Fruit fly (Drosophila melanogaster) whole organism, embryonic: ENCODE data around the gene Alp10.

ENCODE experiments used
- Ada2b ChIP-seq: fragments of 200-800 bp; sonication (Bioruptor generic); IDR thresholded peaks from 2 replicates; pipeline ENCODE4 v1.3.6; 2022; ENCODE audit warnings: missing biosample characterization, missing genetic modification characterization
- Bteb2 ChIP-seq: fragments of 200-800 bp; sonication (Bioruptor generic); optimal IDR thresholded peaks from 2 replicates; lab custom pipeline; 2016; ENCODE audit warnings: missing biosample characterization, missing genetic modification characterization
- CG10147 ChIP-seq: fragments of 200-800 bp; sonication (Bioruptor generic); optimal IDR thresholded peaks from 2 replicates; lab custom pipeline; 2019; ENCODE audit warnings: missing biosample characterization, mild to moderate bottlenecking, missing genetic modification characterization, moderate library complexity
- CG10267 ChIP-seq: fragments of 200-800 bp; sonication (Bioruptor generic); optimal IDR thresholded peaks from 2 replicates; lab custom pipeline; 2018; ENCODE audit warnings: missing biosample characterization, mild to moderate bottlenecking, missing genetic modification characterization, moderate library complexity
- CG10321 ChIP-seq: fragments of 200-800 bp; sonication (Bioruptor generic); IDR thresholded peaks from 2 replicates; pipeline ENCODE4 v1.3.6; 2022; ENCODE audit warnings: missing biosample characterization, missing genetic modification characterization
- CG10366 ChIP-seq: fragments of 200-800 bp; sonication (Bioruptor generic); IDR thresholded peaks from 2 replicates; pipeline ENCODE4 v1.3.6; 2022; ENCODE audit warnings: missing biosample characterization, missing genetic modification characterization
- CG11247 ChIP-seq: fragments of 200-800 bp; sonication (Bioruptor generic); IDR thresholded peaks from 2 replicates; pipeline ENCODE4 v1.3.6; 2022; ENCODE audit warnings: missing biosample characterization, missing genetic modification characterization
- CG12104 ChIP-seq: fragments of 200-800 bp; sonication (Bioruptor generic); optimal IDR thresholded peaks from 3 replicates; lab custom pipeline; 2016; ENCODE audit warnings: missing biosample characterization, missing genetic modification characterization
- CG14050 ChIP-seq: fragments of 200-800 bp; sonication (Bioruptor generic); IDR thresholded peaks from 3 replicates; pipeline ENCODE4 v1.3.6; 2022; ENCODE audit warnings: missing biosample characterization, missing genetic modification characterization
- CG2678 ChIP-seq: fragments of 200-800 bp; sonication (Bioruptor generic); optimal IDR thresholded peaks from 3 replicates; lab custom pipeline; 2019; ENCODE audit warnings: missing biosample characterization, mild to moderate bottlenecking, missing genetic modification characterization, moderate library complexity
- CG30403 ChIP-seq: fragments of 200-800 bp; sonication (Bioruptor generic); optimal IDR thresholded peaks from 3 replicates; lab custom pipeline; 2016; ENCODE audit warnings: missing biosample characterization, missing genetic modification characterization
- CG31365 ChIP-seq: fragments of 200-800 bp; sonication (Bioruptor generic); optimal IDR thresholded peaks from 2 replicates; lab custom pipeline; 2018; ENCODE audit warnings: missing biosample characterization, mild to moderate bottlenecking, missing genetic modification characterization
- CG6254 ChIP-seq: fragments of 200-800 bp; sonication (Bioruptor generic); optimal IDR thresholded peaks from 3 replicates; lab custom pipeline; 2017; ENCODE audit warnings: mild to moderate bottlenecking, missing biosample characterization, missing genetic modification reagents, missing genetic modification characterization
- CG6683 ChIP-seq: fragments of 200-800 bp; sonication (Bioruptor generic); optimal IDR thresholded peaks from 2 replicates; lab custom pipeline; 2017; ENCODE audit warnings: missing biosample characterization, mild to moderate bottlenecking, missing genetic modification characterization, missing genetic modification reagents
- Camta ChIP-seq: fragments of 200-800 bp; sonication (Bioruptor generic); optimal IDR thresholded peaks from 2 replicates; lab custom pipeline; 2016; ENCODE audit warnings: missing biosample characterization, missing genetic modification characterization
- Dip3 ChIP-seq: fragments of 200-800 bp; sonication (Bioruptor generic); optimal IDR thresholded peaks from 3 replicates; lab custom pipeline; 2016; ENCODE audit warnings: missing biosample characterization, missing genetic modification characterization
- HHEX ChIP-seq: fragments of 200-800 bp; sonication (Bioruptor generic); optimal IDR thresholded peaks from 3 replicates; lab custom pipeline; 2017; ENCODE audit warnings: missing biosample characterization, mild to moderate bottlenecking, missing genetic modification characterization, missing genetic modification reagents
- Hsf ChIP-seq: fragments of 200-800 bp; sonication (Bioruptor generic); optimal IDR thresholded peaks from 3 replicates; lab custom pipeline; 2016; ENCODE audit warnings: missing biosample characterization, missing genetic modification characterization
- Kr ChIP-seq: fragments of 200-800 bp; sonication (Bioruptor generic); optimal IDR thresholded peaks from 2 replicates; lab custom pipeline; 2017; ENCODE audit warnings: missing biosample characterization, mild to moderate bottlenecking, missing genetic modification characterization
- NC2α ChIP-seq: fragments of 200-800 bp; sonication (Bioruptor generic); optimal IDR thresholded peaks from 2 replicates; lab custom pipeline; 2016; ENCODE audit warnings: missing biosample characterization, missing genetic modification characterization
- Oli ChIP-seq: fragments of 200-800 bp; sonication (Bioruptor generic); optimal IDR thresholded peaks from 2 replicates; lab custom pipeline; 2018; ENCODE audit warnings: missing biosample characterization, mild to moderate bottlenecking, missing genetic modification characterization, moderate library complexity
- Sry-δ ChIP-seq: fragments of 200-800 bp; sonication (Bioruptor generic); optimal IDR thresholded peaks from 2 replicates; lab custom pipeline; 2016; ENCODE audit warnings: missing biosample characterization, missing genetic modification characterization
- Tbp ChIP-seq: fragments of >200 bp; optimal IDR thresholded peaks from 2 replicates; lab custom pipeline; 2018; ENCODE audit warnings: missing biosample characterization, missing genetic modification characterization
- Xbp1 ChIP-seq: fragments of 200-800 bp; sonication (Bioruptor generic); optimal IDR thresholded peaks from 3 replicates; lab custom pipeline; 2016; ENCODE audit warnings: missing biosample characterization, mild to moderate bottlenecking, missing genetic modification characterization
- al ChIP-seq: fragments of 200-800 bp; sonication (Bioruptor generic); IDR thresholded peaks from 2 replicates; pipeline ENCODE4 v1.3.6; 2022; ENCODE audit warnings: missing biosample characterization, missing genetic modification characterization
- aop ChIP-seq: fragments of 200-800 bp; sonication (Bioruptor generic); IDR thresholded peaks from 2 replicates; pipeline ENCODE4 v1.3.6; 2022; ENCODE audit warnings: missing biosample characterization, missing genetic modification characterization
- ap ChIP-seq: fragments of 200-800 bp; sonication (Bioruptor generic); IDR thresholded peaks from 2 replicates; pipeline ENCODE4 v1.3.6; 2022; ENCODE audit warnings: missing biosample characterization, missing genetic modification characterization
- cas ChIP-seq: fragments of 200-800 bp; sonication (Bioruptor generic); IDR thresholded peaks from 2 replicates; pipeline ENCODE4 v1.3.6; 2022; ENCODE audit warnings: missing biosample characterization, missing genetic modification characterization
- crol ChIP-seq: fragments of 200-800 bp; sonication (Bioruptor generic); IDR thresholded peaks from 2 replicates; pipeline ENCODE4 v1.3.6; 2022; ENCODE audit warnings: missing biosample characterization, missing genetic modification characterization
- crp ChIP-seq, 2 experiments: fragments of 200-800 bp; sonication (Bioruptor generic); optimal IDR thresholded peaks; 2 replicates in 1 of 2; 3 replicates in 1 of 2; lab custom pipeline; 2017; ENCODE audit warnings: missing biosample characterization in 2 of 2, missing genetic modification characterization in 2 of 2, mild to moderate bottlenecking in 1 of 2, moderate library complexity in 1 of 2
- cwo ChIP-seq: fragments of 200-800 bp; sonication (Bioruptor generic); optimal IDR thresholded peaks from 3 replicates; lab custom pipeline; 2017; ENCODE audit warnings: missing biosample characterization, missing genetic modification characterization, mild to moderate bottlenecking, moderate library complexity, missing genetic modification reagents
- emc ChIP-seq: fragments of 200-800 bp; sonication (Bioruptor generic); optimal IDR thresholded peaks from 2 replicates; lab custom pipeline; 2016; ENCODE audit warnings: missing biosample characterization, missing genetic modification characterization
- fd64A ChIP-seq: fragments of 200-800 bp; sonication (Bioruptor generic); optimal IDR thresholded peaks from 3 replicates; lab custom pipeline; 2018; ENCODE audit warnings: missing biosample characterization, mild to moderate bottlenecking, missing genetic modification characterization
- gem ChIP-seq: fragments of 200-800 bp; sonication (Bioruptor generic); optimal IDR thresholded peaks from 2 replicates; lab custom pipeline; 2019; ENCODE audit warnings: missing biosample characterization, mild to moderate bottlenecking, missing genetic modification characterization, moderate library complexity
- jigr1 ChIP-seq: fragments of 200-800 bp; sonication (Bioruptor generic); IDR thresholded peaks from 3 replicates; pipeline ENCODE4 v1.3.6; 2022; ENCODE audit warnings: missing biosample characterization, missing genetic modification characterization
- lbe ChIP-seq: fragments of 200-800 bp; sonication (Bioruptor generic); optimal IDR thresholded peaks from 2 replicates; lab custom pipeline; 2016; ENCODE audit warnings: missing biosample characterization, mild to moderate bottlenecking, missing genetic modification characterization
- nau ChIP-seq: fragments of 200-800 bp; sonication (Bioruptor generic); optimal IDR thresholded peaks from 3 replicates; lab custom pipeline; 2017; ENCODE audit warnings: missing biosample characterization, mild to moderate bottlenecking, missing genetic modification characterization, missing genetic modification reagents
- nerfin-1 ChIP-seq: fragments of 200-800 bp; sonication (Bioruptor generic); optimal IDR thresholded peaks from 3 replicates; lab custom pipeline; 2019; ENCODE audit warnings: missing biosample characterization, mild to moderate bottlenecking, missing genetic modification characterization, moderate library complexity
- nom ChIP-seq: fragments of 200-800 bp; sonication (Bioruptor generic); optimal IDR thresholded peaks from 2 replicates; lab custom pipeline; 2017; ENCODE audit warnings: missing biosample characterization, missing genetic modification characterization, mild to moderate bottlenecking, moderate library complexity, missing genetic modification reagents
- oc ChIP-seq: fragments of 200-800 bp; sonication (Bioruptor generic); optimal IDR thresholded peaks from 2 replicates; lab custom pipeline; 2018; ENCODE audit warnings: missing biosample characterization, mild to moderate bottlenecking, missing genetic modification characterization, moderate library complexity
- odd ChIP-seq: fragments of 200-800 bp; sonication (Bioruptor generic); optimal IDR thresholded peaks from 2 replicates; lab custom pipeline; 2017; ENCODE audit warnings: missing biosample characterization, mild to moderate bottlenecking, missing genetic modification characterization
- peb ChIP-seq: fragments of 200-800 bp; sonication (Bioruptor generic); IDR thresholded peaks from 2 replicates; pipeline ENCODE4 v1.3.6; 2022; ENCODE audit warnings: missing biosample characterization, missing genetic modification characterization
- sc ChIP-seq, 3 experiments: fragments of >200 bp in 2 of 3; fragments of 200-800 bp in 1 of 3; sonication (Bioruptor generic) in 1 of 3; optimal IDR thresholded peaks; 2 replicates in 2 of 3; 3 replicates in 1 of 3; lab custom pipeline; 2017; ENCODE audit warnings: mild to moderate bottlenecking in 1 of 3, missing biosample characterization in 1 of 3, missing genetic modification characterization in 1 of 3, missing genetic modification reagents in 1 of 3
- scrt ChIP-seq: fragments of 200-800 bp; sonication (Bioruptor generic); optimal IDR thresholded peaks from 2 replicates; lab custom pipeline; 2018; ENCODE audit warnings: missing biosample characterization, mild to moderate bottlenecking, missing genetic modification characterization, moderate library complexity
- slou ChIP-seq: fragments of 200-800 bp; sonication (Bioruptor generic); optimal IDR thresholded peaks from 3 replicates; lab custom pipeline; 2016; ENCODE audit warnings: missing biosample characterization, missing genetic modification characterization
- sug ChIP-seq: fragments of 200-800 bp; optimal IDR thresholded peaks from 2 replicates; lab custom pipeline; 2019; ENCODE audit warnings: missing biosample characterization, mild to moderate bottlenecking, missing genetic modification characterization, moderate library complexity
- tio ChIP-seq: fragments of 200-800 bp; sonication (Bioruptor generic); optimal IDR thresholded peaks from 2 replicates; lab custom pipeline; 2017; ENCODE audit warnings: missing biosample characterization, missing genetic modification characterization, inconsistent platforms
- tup ChIP-seq: fragments of 200-800 bp; sonication (Bioruptor generic); optimal IDR thresholded peaks from 2 replicates; lab custom pipeline; 2016; ENCODE audit warnings: missing biosample characterization, mild to moderate bottlenecking, missing genetic modification characterization, moderate library complexity
- vnd ChIP-seq: fragments of 200-800 bp; sonication (Bioruptor generic); IDR thresholded peaks from 3 replicates; pipeline ENCODE4 v1.3.6; 2022; ENCODE audit warnings: missing biosample characterization, missing genetic modification characterization; ENCODE audit not compliant: partially characterized antibody

The Alp10 gene

DNA sequence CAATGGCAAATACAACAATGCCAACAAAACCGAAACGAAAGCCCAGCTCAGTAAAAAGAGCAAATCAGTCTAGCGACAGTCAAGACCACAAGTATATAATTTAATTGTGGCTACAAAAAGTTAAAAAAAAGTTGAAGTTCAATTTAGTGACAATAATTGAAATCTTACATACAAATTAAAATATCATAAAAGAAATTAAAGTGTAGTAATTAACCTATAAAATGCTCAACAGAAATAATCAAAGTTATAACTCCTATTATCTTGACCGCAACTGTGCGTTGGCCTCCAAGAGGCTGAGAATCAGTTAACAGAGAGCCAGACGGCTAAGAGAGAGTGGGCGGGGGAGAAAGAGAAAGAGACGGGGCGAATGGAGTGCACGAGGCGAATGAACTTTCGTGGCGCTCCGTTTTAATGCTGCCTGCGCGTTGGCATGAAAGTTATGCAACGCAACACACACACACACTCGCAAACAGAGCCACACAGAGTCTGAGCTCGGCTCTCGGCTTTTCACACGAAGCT, 16.7 kb upstream of the Alp10 start:
- TF ChIP-seq CG14050 (GFP tag; lab: Robert Waterston, UW) (peak; percentile 73; the same call in 2 of the 3 replicates), Hsf (peak; percentile 73), cwo (peak; percentile 60), scrt (GFP tag; lab: Kevin White, UChicago) (peak; percentile 67), Ada2b (GFP tag; lab: Robert Waterston, UW) (peak; percentile 77), Tbp (GFP tag; lab: Kevin White, UChicago) (no peak), odd (GFP tag; lab: Kevin White, UChicago) (peak; percentile 74), fd64A (GFP tag; lab: Kevin White, UChicago) (peak; percentile 49), nerfin-1 (tag; lab: Kevin White, UChicago) (peak; percentile 88), NC2α (GFP tag; lab: Kevin White, UChicago) (peak; percentile 17), tio (GFP tag; lab: Kevin White, UChicago) (peak; percentile 68), crp (GFP tag; optimal IDR thresholded peaks at IDR 0.05; lab: Kevin White, UChicago) (peak in 1 of 2 experiments; percentile 21), HHEX (GFP tag; lab: Kevin White, UChicago) (peak; percentile 63), CG11247 (GFP tag; lab: Robert Waterston, UW) (0 out of 2 replicates have a peak, but pooled peaks have one; percentile 6), lbe (GFP tag; lab: Kevin White, UChicago) (peak; percentile 83), CG10366 (GFP tag; lab: Robert Waterston, UW) (peak; percentile 69), Bteb2 (GFP tag; lab: Kevin White, UChicago) (peak; percentile 69), CG31365 (tag; lab: Kevin White, UChicago) (peak; percentile 32), al (GFP tag; lab: Robert Waterston, UW) (0 out of 2 replicates have a peak, but pooled peaks have one; percentile 8), Oli (peak; percentile 89), CG10267 (tag; lab: Kevin White, UChicago) (peak; percentile 89), emc (GFP tag; lab: Kevin White, UChicago) (no peak), CG6683 (no peak), nau (GFP tag; lab: Kevin White, UChicago) (peak; percentile 76), ap (peak; percentile 60; the same call in 1 of the 2 replicates), slou (GFP tag; lab: Kevin White, UChicago) (no peak), crol (GFP tag; lab: Robert Waterston, UW) (no peak), nom (GFP tag; lab: Kevin White, UChicago) (no peak), Xbp1 (GFP tag; lab: Kevin White, UChicago) (peak; percentile 78), CG2678 (tag; lab: Kevin White, UChicago) (peak; percentile 92), sug (no peak), CG10147 (GFP tag; lab: Kevin White, UChicago) (peak; percentile 72), CG10321 (GFP tag; lab: Robert Waterston, UW) (peak; percentile 7; the same call in 1 of the 2 replicates), Sry-δ (GFP tag; lab: Kevin White, UChicago) (peak; percentile 5), CG12104 (GFP tag; lab: Kevin White, UChicago) (peak; percentile 41), Camta (GFP tag; lab: Kevin White, UChicago) (peak; percentile 1), CG6254 (peak; percentile 77), sc (optimal IDR thresholded peaks at IDR 0.05; lab: Kevin White, UChicago) (no peak), sc (GFP tag; optimal IDR thresholded peaks at IDR 0.05; lab: Kevin White, UChicago) (peak; percentile 70), peb (GFP tag; lab: Robert Waterston, UW) (peak; percentile 49; the same call in 1 of the 2 replicates), aop (no peak), tup (GFP tag; lab: Kevin White, UChicago) (peak; percentile 36), vnd (GFP tag; lab: Robert Waterston, UW) (no peak), CG30403 (peak; percentile 82), Kr (no peak), cas (GFP tag; lab: Robert Waterston, UW) (no peak), gem (peak; percentile 93), Dip3 (GFP tag; lab: Kevin White, UChicago) (peak; percentile 23), oc (tag; lab: Kevin White, UChicago) (peak; percentile 86), jigr1 (GFP tag; lab: Robert Waterston, UW) (no peak)
